Worm (Caenorhabditis elegans): ENCODE data around the gene str-6.

Gene str-6

DNA sequence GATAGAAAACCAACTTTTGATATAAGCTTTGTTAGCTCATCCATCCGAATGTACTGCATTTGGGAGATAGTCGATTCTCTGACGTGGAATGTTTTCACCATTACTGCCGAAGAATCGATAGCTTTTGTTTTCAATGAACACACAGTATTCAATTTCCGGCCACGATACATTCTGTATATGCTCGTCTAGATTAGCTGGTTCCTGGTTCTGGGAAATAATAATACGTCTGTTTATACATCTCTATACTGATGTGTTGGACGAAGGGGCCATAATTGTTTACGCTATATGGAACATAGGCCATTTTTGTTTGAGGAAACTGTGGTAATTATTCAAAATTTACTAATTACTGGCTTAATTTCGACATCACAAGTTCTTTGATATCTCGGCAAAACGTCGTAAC is at the start of gene str-6:
Gene str-6, minus strand, starts transcription at position 101 of the 400 bp plus-strand sequence.
- TF ChIP-seq rnt-1 (tag; optimal IDR thresholded peaks at IDR 0.05) (no peak), sdc-2 (tag; optimal IDR thresholded peaks at IDR 0.05) (no peak), ceh-14 (tag; optimal IDR thresholded peaks at IDR 0.05) (no peak), C08G9.2 (tag; optimal IDR thresholded peaks at IDR 0.05) (no peak), syd-9 (tag; optimal IDR thresholded peaks at IDR 0.05) (no peak), tbx-2 (tag; optimal IDR thresholded peaks at IDR 0.05) (no peak), eyg-1 (tag; optimal IDR thresholded peaks at IDR 0.05) (no peak), unc-42 (tag; optimal IDR thresholded peaks at IDR 0.05) (no peak), sox-4 (tag; optimal IDR thresholded peaks at IDR 0.05) (no peak), F13H6.1 (tag; optimal IDR thresholded peaks at IDR 0.05) (no peak), pha-2 (tag; optimal IDR thresholded peaks at IDR 0.05) (no peak), fkh-6 (tag; optimal IDR thresholded peaks at IDR 0.05) (no peak)

DNA sequence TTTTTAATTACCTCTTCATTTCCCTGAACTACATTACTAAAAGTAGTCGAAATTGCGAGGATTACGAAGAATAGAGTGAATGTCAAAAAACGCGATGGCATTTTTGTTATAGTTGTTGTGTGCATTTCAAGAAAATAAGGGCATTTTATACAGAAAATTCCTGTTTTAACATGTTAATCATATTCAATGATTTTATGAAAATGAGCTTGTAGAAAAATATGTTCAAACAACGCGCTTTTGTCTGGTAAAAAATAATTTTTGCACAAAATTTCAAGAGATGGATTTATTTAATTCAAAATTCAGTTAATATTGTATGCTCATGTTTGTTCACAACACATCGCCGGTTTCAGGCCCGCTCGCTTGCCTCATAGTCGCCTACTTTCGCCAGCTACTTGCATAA is 48.1 kb upstream of the str-6 start, which contains the start of gene T26E4.10:
Gene T26E4.10, minus strand, starts transcription at position 101 of the 400 bp plus-strand sequence.
- TF ChIP-seq ceh-48 (tag; optimal IDR thresholded peaks at IDR 0.05): no peak
- TF ChIP-seq C38D4.7 (GFP tag; optimal IDR thresholded peaks at IDR 0.05): no peak
- no peak for TF ChIP-seq hlh-8 (tag; optimal IDR thresholded peaks at IDR 0.05)

DNA sequence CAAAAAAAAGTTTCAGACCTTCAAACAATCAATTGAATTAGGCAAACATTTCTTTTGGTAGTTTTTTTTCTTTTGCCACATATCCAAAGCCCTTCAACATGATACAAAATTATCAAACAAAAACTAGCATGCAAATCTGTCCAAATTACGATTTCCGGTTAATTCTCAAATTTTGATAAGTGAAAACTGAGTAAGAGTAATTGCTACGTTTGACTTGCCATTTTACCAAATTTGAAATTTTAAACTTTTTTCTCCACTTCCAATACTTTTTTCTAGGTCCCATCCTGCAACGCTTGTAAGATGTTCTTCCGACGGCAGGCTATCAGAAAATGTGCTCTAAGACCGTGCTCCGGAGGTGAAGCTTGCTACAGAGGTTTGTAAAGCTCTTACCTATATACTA is 46.1 kb upstream of the str-6 start, which contains the start of gene nhr-223:
Gene nhr-223, plus strand, starts transcription at position 301 of the 400 bp plus-strand sequence.
- no peak for TF ChIP-seq elt-2 (tag; optimal IDR thresholded peaks at IDR 0.05)
- TF ChIP-seq ceh-22 (tag; optimal IDR thresholded peaks at IDR 0.05): no peak
- TF ChIP-seq ref-2 (tag; optimal IDR thresholded peaks at IDR 0.05): no peak
- no peak for TF ChIP-seq ceh-24 (tag; optimal IDR thresholded peaks at IDR 0.05)
- TF ChIP-seq Y22D7AL.16 (tag; optimal IDR thresholded peaks at IDR 0.05): no peak
- TF ChIP-seq C38D4.7 (GFP tag; optimal IDR thresholded peaks at IDR 0.05): no peak
- TF ChIP-seq ceh-14 (tag; optimal IDR thresholded peaks at IDR 0.05): no peak
- no peak for TF ChIP-seq K09A11.1 (tag; optimal IDR thresholded peaks at IDR 0.05; ENCODE audit: insufficient read depth)
- no peak for TF ChIP-seq mec-3 (tag; optimal IDR thresholded peaks at IDR 0.05; ENCODE audit: borderline replicate concordance)
- TF ChIP-seq ahr-1 (tag; optimal IDR thresholded peaks at IDR 0.05): no peak
- TF ChIP-seq ceh-45 (GFP tag; IDR thresholded peaks at IDR 0.05): no peak

DNA sequence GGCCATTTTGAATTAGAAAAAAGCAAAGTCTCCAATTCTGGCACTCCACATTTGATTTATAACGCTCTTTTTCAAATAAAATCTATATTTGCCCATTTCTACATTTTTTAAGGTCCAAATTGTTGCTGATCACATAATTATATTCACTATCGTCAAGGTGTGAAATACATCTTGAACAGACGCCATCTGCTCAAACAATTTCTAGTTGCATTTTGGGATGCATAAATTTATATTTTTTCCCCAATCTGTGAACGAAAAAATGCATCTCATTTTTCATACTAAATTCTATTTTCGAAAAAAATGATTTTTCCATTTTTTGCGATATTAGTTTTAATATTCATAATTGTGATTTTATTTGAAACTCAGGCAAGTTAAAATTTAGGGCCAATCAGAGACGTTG is 43.2 kb upstream of the str-6 start, which contains the start of gene T26E4.7:
Gene T26E4.7, plus strand, starts transcription at position 301 of the 400 bp plus-strand sequence.
- TF ChIP-seq ama-1 (optimal IDR thresholded peaks at IDR 0.05): no peak
- no peak for TF ChIP-seq pat-9 (tag; optimal IDR thresholded peaks at IDR 0.05)
- TF ChIP-seq ref-2 (tag; optimal IDR thresholded peaks at IDR 0.05): no peak
- no peak for TF ChIP-seq dve-1 (tag; optimal IDR thresholded peaks at IDR 0.05)
- TF ChIP-seq nfya-1 (tag; optimal IDR thresholded peaks at IDR 0.05): no peak
- TF ChIP-seq nhr-11 (tag; optimal IDR thresholded peaks at IDR 0.05): no peak
- no peak for TF ChIP-seq ttx-3 (tag; optimal IDR thresholded peaks at IDR 0.05)
- no peak for TF ChIP-seq hlh-13 (GFP tag; optimal IDR thresholded peaks at IDR 0.05)
- no peak for TF ChIP-seq hlh-6 (tag; optimal IDR thresholded peaks at IDR 0.05)
- no peak for TF ChIP-seq mec-3 (tag; optimal IDR thresholded peaks at IDR 0.05; ENCODE audit: borderline replicate concordance)
- TF ChIP-seq syd-9 (tag; optimal IDR thresholded peaks at IDR 0.05): no peak
- no peak for TF ChIP-seq sox-4 (tag; optimal IDR thresholded peaks at IDR 0.05)

DNA sequence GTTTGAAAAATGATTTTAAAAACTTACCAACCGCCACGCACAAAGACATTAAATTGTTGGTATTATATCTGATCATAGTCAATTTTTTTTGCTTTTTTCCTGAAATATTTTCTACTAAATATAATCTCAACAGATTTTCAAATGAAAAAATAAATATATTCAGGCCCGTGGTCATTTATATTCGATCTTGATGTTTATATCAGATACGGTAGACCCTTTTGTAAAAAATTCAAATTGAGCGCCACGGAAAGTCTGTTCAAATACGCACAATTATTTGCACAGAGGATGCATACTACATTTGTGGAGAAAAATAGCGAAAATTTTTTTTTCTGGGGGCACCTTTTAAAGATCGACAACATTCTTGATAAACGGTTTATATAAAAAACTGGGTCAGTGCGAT is 42.4 kb upstream of the str-6 start, which contains the start of gene T26E4.4:
Gene T26E4.4, minus strand, starts transcription at position 101 of the 400 bp plus-strand sequence.
- no peak for TF ChIP-seq lim-6 (tag; optimal IDR thresholded peaks at IDR 0.05)

DNA sequence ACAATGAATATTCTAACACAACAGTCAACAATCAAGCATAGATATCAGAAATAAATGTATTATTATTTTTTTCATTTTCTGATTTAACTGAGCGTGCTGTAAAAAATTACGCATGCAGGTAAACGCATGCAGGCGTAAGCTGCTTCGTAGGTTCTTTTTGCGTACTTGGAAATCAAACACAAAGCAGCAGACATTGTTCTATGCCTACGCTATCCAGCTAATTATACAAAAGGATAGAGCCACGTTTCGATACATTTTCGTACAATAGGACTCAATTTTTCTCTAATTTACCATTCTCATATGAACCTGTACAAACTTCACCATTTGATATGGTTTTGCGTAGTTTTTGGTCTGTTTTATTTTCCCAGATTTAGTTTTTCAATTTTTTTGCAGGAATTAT is 32.5 kb upstream of the str-6 start, which contains the start of gene T26E4.3:
Gene T26E4.3, plus strand, starts transcription at position 301 of the 400 bp plus-strand sequence.
- TF ChIP-seq T23F11.4 (GFP tag; optimal IDR thresholded peaks at IDR 0.05): no peak

Measured in whole organism, late embryonic.